Fruit fly (Drosophila melanogaster): ENCODE measurements around the gene CG31140.

DNA sequence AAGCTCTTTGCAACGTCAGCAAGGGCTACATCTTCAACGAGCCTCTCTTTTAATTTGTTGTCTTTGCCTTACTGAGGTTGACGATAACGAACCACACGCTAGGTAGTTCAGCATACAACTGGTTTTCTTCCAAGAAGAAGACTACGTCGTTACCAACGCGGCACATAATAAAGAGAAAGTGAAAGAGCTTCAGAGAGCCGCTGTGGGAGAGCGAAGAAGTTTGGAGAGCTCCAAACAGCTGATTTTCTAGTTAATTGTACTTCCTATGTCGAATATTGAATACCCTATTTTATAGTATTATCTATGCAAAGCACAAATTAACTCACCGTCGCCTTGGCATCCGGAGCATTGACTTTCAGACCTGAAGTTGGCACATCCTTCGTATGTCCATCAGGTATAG lies 7.6 kb upstream of the CG31140 start:
- TF ChIP-seq Eip93F (GFP tag; optimal IDR thresholded peaks at IDR 0.05) (no peak), CG6854 (GFP tag; optimal IDR thresholded peaks at IDR 0.05) (peak; percentile 56), Hr38 (GFP tag; optimal IDR thresholded peaks at IDR 0.05) (no peak), Sox102F (GFP tag; optimal IDR thresholded peaks at IDR 0.05) (peak; percentile 17), fd59A (GFP tag; optimal IDR thresholded peaks at IDR 0.05) (no peak), CG8632 (GFP tag; optimal IDR thresholded peaks at IDR 0.05) (no peak), CG3032 (tag; optimal IDR thresholded peaks at IDR 0.05) (no peak), Blimp-1 (GFP tag; optimal IDR thresholded peaks at IDR 0.05) (peak; percentile 90), Ets21C (GFP tag; optimal IDR thresholded peaks at IDR 0.05) (no peak), OdsH (GFP tag; optimal IDR thresholded peaks at IDR 0.05) (no peak)
